Fruit fly (Drosophila melanogaster): ENCODE data around the gene Ugt307A1.

Gene Ugt307A1

dm6 chr2L:7056189-7056926 is 11.4 kb upstream of the Ugt307A1 start, which contains the start of gene Mnn1 (continued):
- TF ChIP-seq CG9437 (GFP tag; optimal IDR thresholded peaks at IDR 0.05) (no peak), CG6272 (GFP tag; IDR thresholded peaks at IDR 0.05) (no peak), CG4404 (GFP tag; IDR thresholded peaks at IDR 0.05) (no peak), CG7357 (GFP tag; IDR thresholded peaks at IDR 0.05) (no peak), dmrt11E (tag; optimal IDR thresholded peaks at IDR 0.05) (peak; percentile 3), grau (tag; optimal IDR thresholded peaks at IDR 0.05) (no peak), CG9215 (GFP tag; IDR thresholded peaks at IDR 0.05) (no peak), CG33557 (GFP tag; optimal IDR thresholded peaks at IDR 0.05) (peak; percentile 11), CG12942 (GFP tag; optimal IDR thresholded peaks at IDR 0.05) (peak; percentile 41), CG11456 (GFP tag; IDR thresholded peaks at IDR 0.05) (0 out of 3 replicates have a peak, but pooled peaks have one; percentile 41), CG2875 (GFP tag; optimal IDR thresholded peaks at IDR 0.05) (no peak), sna (GFP tag; IDR thresholded peaks at IDR 0.05; ENCODE audit: partially characterized antibody) (peak; percentile 47; the same call in 1 of the 2 replicates), CG31224 (GFP tag; IDR thresholded peaks at IDR 0.05) (no peak), ham (GFP tag; IDR thresholded peaks at IDR 0.05) (no peak), wdn (GFP tag; IDR thresholded peaks at IDR 0.05) (no peak), ATbp (GFP tag; optimal IDR thresholded peaks at IDR 0.05) (no peak), CG2202 (tag; optimal IDR thresholded peaks at IDR 0.05) (no peak), CG15011 (GFP tag; optimal IDR thresholded peaks at IDR 0.05) (no peak), ewg (GFP tag; optimal IDR thresholded peaks at IDR 0.05) (no peak), CG31365 (tag; optimal IDR thresholded peaks at IDR 0.05) (no peak), sr (GFP tag; IDR thresholded peaks at IDR 0.05) (no peak), hth (optimal IDR thresholded peaks at IDR 0.05) (no peak), sisA (GFP tag; IDR thresholded peaks at IDR 0.05) (no peak), Stat92E (GFP tag; optimal IDR thresholded peaks at IDR 0.05) (peak in 1 of 3 experiments; percentile 96), Sry-δ (GFP tag; optimal IDR thresholded peaks at IDR 0.05) (peak; percentile 54), CG7963 (GFP tag; IDR thresholded peaks at IDR 0.05; ENCODE audit: partially characterized antibody) (no peak), bbx (GFP tag; IDR thresholded peaks at IDR 0.05; ENCODE audit: partially characterized antibody) (peak; percentile 52; the same call in 1 of the 2 replicates), CG13287 (GFP tag; IDR thresholded peaks at IDR 0.05; ENCODE audit: partially characterized antibody) (peak; percentile 66), CG2116 (GFP tag; optimal IDR thresholded peaks at IDR 0.05) (peak; percentile 70), fru (optimal IDR thresholded peaks at IDR 0.05) (no peak), peb (GFP tag; IDR thresholded peaks at IDR 0.05) (no peak), Dp (GFP tag; optimal IDR thresholded peaks at IDR 0.05) (peak; percentile 98), chif (GFP tag; optimal IDR thresholded peaks at IDR 0.05) (peak; percentile 17 to 34), CG4424 (GFP tag; optimal IDR thresholded peaks at IDR 0.05) (no peak), nerfin-2 (GFP tag; IDR thresholded peaks at IDR 0.05; ENCODE audit: partially characterized antibody) (no peak), E2f2 (GFP tag; IDR thresholded peaks at IDR 0.05) (peak; percentile 98), gt (GFP tag; IDR thresholded peaks at IDR 0.05) (no peak), jing (GFP tag; optimal IDR thresholded peaks at IDR 0.05) (no peak), CG15514 (GFP tag; optimal IDR thresholded peaks at IDR 0.05) (peak; percentile 82), CG2199 (GFP tag; IDR thresholded peaks at IDR 0.05) (peak; percentile 26; the same call in 1 of the 3 replicates), Ada2b (GFP tag; IDR thresholded peaks at IDR 0.05) (no peak), slou (GFP tag; optimal IDR thresholded peaks at IDR 0.05) (no peak), rib (GFP tag; IDR thresholded peaks at IDR 0.05) (peak; percentile 40; the same call in 1 of the 2 replicates), CG4282 (GFP tag; optimal IDR thresholded peaks at IDR 0.05) (no peak), Usf (GFP tag; optimal IDR thresholded peaks at IDR 0.05) (no peak), PHDP (tag; optimal IDR thresholded peaks at IDR 0.05) (no peak), zen2 (GFP tag; IDR thresholded peaks at IDR 0.05; ENCODE audit: partially characterized antibody) (no peak), tgo (GFP tag; IDR thresholded peaks at IDR 0.05) (no peak), usp (GFP tag; optimal IDR thresholded peaks at IDR 0.05) (no peak)
